Worm (Caenorhabditis elegans): Measurements from ENCODE around the gene skpt-1.

DNA sequence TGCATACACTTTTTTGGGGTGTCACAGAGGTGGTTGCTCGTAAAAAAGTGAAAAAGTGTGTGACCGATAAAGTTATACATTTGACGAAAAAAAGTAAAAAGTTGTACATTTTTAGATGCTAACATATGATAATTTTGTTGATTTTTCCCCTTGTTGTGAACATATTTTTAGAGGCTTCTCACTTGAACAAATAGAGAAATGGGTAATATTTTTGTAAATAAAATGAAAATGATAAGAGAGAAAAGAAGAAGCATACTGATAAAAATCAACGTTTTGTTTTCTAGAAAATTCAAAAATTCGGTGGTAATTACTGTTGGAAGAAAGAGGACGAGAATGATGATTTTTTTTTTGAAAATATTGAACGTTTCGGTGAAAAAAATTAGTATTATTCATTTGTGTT lies 27.9 kb downstream of the skpt-1 start:
- TF ChIP-seq lin-13 (GFP tag; optimal IDR thresholded peaks at IDR 0.05) (no peak), unc-62 (GFP tag; optimal IDR thresholded peaks at IDR 0.05) (no peak), pag-3 (tag; optimal IDR thresholded peaks at IDR 0.05; ENCODE audit: borderline replicate concordance, insufficient read depth) (no peak), ama-1 (optimal IDR thresholded peaks at IDR 0.05) (no peak), nhr-11 (tag; optimal IDR thresholded peaks at IDR 0.05) (no peak), lir-3 (tag; optimal IDR thresholded peaks at IDR 0.05; ENCODE audit: poor library complexity) (no peak), nhr-90 (tag; optimal IDR thresholded peaks at IDR 0.05; ENCODE audit: poor library complexity) (no peak), nhr-237 (tag; optimal IDR thresholded peaks at IDR 0.05) (no peak), egl-27 (tag; optimal IDR thresholded peaks at IDR 0.05) (no peak), ztf-11 (tag; optimal IDR thresholded peaks at IDR 0.05) (no peak), lin-14 (GFP tag; optimal IDR thresholded peaks at IDR 0.05) (no peak), efl-3 (GFP tag; optimal IDR thresholded peaks at IDR 0.05) (no peak), unc-86 (tag; optimal IDR thresholded peaks at IDR 0.05) (no peak)
